Worm (Caenorhabditis elegans): ENCODE results near the gene srj-6.

srj-6 gene

DNA sequence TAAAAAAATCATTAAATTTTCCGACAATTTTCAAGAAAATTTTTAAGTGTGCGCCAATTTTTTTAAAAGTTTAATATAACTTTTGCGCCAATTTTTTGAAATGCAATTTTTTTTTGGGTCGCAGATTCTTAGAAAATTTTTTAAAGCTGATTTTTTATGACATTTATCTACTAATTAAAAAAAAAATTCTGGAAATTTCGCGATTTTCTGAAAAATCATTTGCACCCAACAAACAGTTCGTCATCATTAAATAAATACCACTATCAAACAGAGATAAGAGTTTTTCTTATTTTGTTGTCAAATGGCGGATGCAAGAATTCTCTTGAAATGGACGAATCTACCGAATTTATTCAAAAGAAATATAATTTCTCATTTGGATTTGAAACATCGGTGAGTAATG is 39.0 kb downstream of the srj-6 start, which contains the start of gene F48G7.13:
Gene F48G7.13 (plus strand): TSS at position 301 of the 400 bp plus-strand sequence.
- TF ChIP-seq klf-2 (GFP tag; conservative IDR thresholded peaks at IDR 0.05) (no peak), ztf-29 (GFP tag; IDR thresholded peaks at IDR 0.05) (no peak), T22C8.4 (GFP tag; IDR thresholded peaks at IDR 0.05) (no peak)

- no peak for TF ChIP-seq ztf-29 (GFP tag; IDR thresholded peaks at IDR 0.05)
- TF ChIP-seq cog-1 (tag; optimal IDR thresholded peaks at IDR 0.05) = no peak
- no peak for TF ChIP-seq klf-2 (GFP tag; conservative IDR thresholded peaks at IDR 0.05)
- TF ChIP-seq tab-1 (GFP tag; IDR thresholded peaks at IDR 0.05) = no peak
- TF ChIP-seq ref-1 (GFP tag; conservative IDR thresholded peaks at IDR 0.05) = no peak
- TF ChIP-seq T22C8.4 (GFP tag; IDR thresholded peaks at IDR 0.05) = no peak
- no peak for TF ChIP-seq ztf-23 (GFP tag; IDR thresholded peaks at IDR 0.05)
- no peak for TF ChIP-seq med-1 (GFP tag; optimal IDR thresholded peaks at IDR 0.05; ENCODE audit: insufficient read depth)
- TF ChIP-seq flt-1 (GFP tag; IDR thresholded peaks at IDR 0.05) = no peak
Observed at ce11 chrV:610217-610616, 44.1 kb downstream of the srj-6 start, which contains the start of gene nhr-90. Gene nhr-90, plus strand, starts transcription at chrV:610512.

DNA sequence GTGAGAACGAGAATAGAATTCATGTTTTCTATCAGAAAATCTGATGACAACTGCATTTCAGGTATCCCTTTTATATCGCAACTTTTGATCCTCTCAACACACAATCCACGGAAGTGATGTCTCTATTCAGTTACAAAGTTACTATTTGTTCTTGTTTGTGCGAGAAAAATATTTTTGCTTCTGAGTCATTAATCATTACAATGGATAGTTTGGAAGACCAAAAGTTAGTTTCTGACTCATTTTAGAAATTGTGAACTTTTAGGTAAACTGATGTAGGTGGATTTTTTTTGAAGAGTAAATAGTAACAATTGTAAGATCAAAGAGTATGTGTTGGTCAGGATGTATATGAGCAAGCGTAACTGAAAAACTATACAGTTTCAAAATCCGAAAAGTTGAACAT is 44.6 kb downstream of the srj-6 start, which contains the start of gene srlf-36:
Gene srlf-36 (minus strand): TSS at position 101 of the 400 bp plus-strand sequence.
- no peak for TF ChIP-seq T22C8.4 (GFP tag; IDR thresholded peaks at IDR 0.05)
- no peak for TF ChIP-seq flt-1 (GFP tag; IDR thresholded peaks at IDR 0.05)
- TF ChIP-seq cog-1 (tag; optimal IDR thresholded peaks at IDR 0.05) = no peak

ce11 chrV:608844-609243 is 45.5 kb downstream of the srj-6 start, which contains the start of gene srw-109:
Gene srw-109, minus strand, starts transcription at chrV:608944.
- TF ChIP-seq med-1 (GFP tag; optimal IDR thresholded peaks at IDR 0.05; ENCODE audit: insufficient read depth) (no peak), tab-1 (GFP tag; IDR thresholded peaks at IDR 0.05) (no peak), ztf-29 (GFP tag; IDR thresholded peaks at IDR 0.05) (no peak), flt-1 (GFP tag; IDR thresholded peaks at IDR 0.05) (no peak), ref-1 (GFP tag; conservative IDR thresholded peaks at IDR 0.05) (no peak), ztf-23 (GFP tag; IDR thresholded peaks at IDR 0.05) (no peak), T22C8.4 (GFP tag; IDR thresholded peaks at IDR 0.05) (no peak), cog-1 (tag; optimal IDR thresholded peaks at IDR 0.05) (no peak), klf-2 (GFP tag; conservative IDR thresholded peaks at IDR 0.05) (no peak)

ce11 chrV:604105-604504 is 50.2 kb downstream of the srj-6 start, which contains the start of gene srlf-37:
Gene srlf-37, minus strand, starts transcription at chrV:604205.
- TF ChIP-seq flt-1 (GFP tag; IDR thresholded peaks at IDR 0.05) = no peak
- TF ChIP-seq ztf-29 (GFP tag; IDR thresholded peaks at IDR 0.05) = no peak
- TF ChIP-seq cog-1 (tag; optimal IDR thresholded peaks at IDR 0.05) = no peak
- TF ChIP-seq T22C8.4 (GFP tag; IDR thresholded peaks at IDR 0.05) = no peak
- no peak for TF ChIP-seq tab-1 (GFP tag; IDR thresholded peaks at IDR 0.05)
- no peak for TF ChIP-seq ztf-23 (GFP tag; IDR thresholded peaks at IDR 0.05)
- no peak for TF ChIP-seq ref-1 (GFP tag; conservative IDR thresholded peaks at IDR 0.05)
- no peak for TF ChIP-seq klf-2 (GFP tag; conservative IDR thresholded peaks at IDR 0.05)
- no peak for TF ChIP-seq med-1 (GFP tag; optimal IDR thresholded peaks at IDR 0.05; ENCODE audit: insufficient read depth)
